Worm (Caenorhabditis elegans): Measurements from ENCODE around the gene cul-2.
A peak's percentile ranks its signal among the peaks of the same experiment; 100 is the strongest.

cul-2 gene

DNA sequence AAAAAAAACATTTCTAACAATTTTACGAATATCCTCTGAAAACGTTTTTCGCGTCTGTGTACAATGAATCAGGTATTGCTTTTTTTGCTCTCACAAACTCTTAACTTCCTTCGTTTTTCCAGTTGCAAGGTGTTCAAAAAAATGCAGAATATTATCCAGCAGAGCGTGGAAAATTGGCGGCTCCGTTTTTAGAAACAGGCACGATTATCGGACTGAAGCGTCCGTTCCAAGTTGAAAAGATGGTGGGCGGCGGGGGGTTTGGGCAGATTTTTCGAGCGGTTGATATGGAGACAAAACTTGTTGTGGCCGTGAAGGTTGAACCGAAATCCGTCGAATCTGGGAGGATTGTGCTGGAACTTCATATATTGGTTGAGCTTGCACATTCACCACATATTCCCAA is 47.9 kb downstream of the cul-2 start, which contains the start of gene W06F12.3:
Gene W06F12.3 (plus strand): TSS at position 23 of the 400 bp plus-strand sequence.
- TF ChIP-seq egl-27 (tag; optimal IDR thresholded peaks at IDR 0.05) (no peak), aha-1 (tag) (peak; percentile 91), fos-1 (tag; optimal IDR thresholded peaks at IDR 0.05) (no peak), snpc-4 (tag; optimal IDR thresholded peaks at IDR 0.05) (no peak), ceh-28 (tag; optimal IDR thresholded peaks at IDR 0.05) (no peak), nhr-28 (tag; optimal IDR thresholded peaks at IDR 0.05) (no peak), tag-97 (GFP tag; IDR thresholded peaks at IDR 0.05) (no peak), nhr-102 (tag; optimal IDR thresholded peaks at IDR 0.05) (no peak)

DNA sequence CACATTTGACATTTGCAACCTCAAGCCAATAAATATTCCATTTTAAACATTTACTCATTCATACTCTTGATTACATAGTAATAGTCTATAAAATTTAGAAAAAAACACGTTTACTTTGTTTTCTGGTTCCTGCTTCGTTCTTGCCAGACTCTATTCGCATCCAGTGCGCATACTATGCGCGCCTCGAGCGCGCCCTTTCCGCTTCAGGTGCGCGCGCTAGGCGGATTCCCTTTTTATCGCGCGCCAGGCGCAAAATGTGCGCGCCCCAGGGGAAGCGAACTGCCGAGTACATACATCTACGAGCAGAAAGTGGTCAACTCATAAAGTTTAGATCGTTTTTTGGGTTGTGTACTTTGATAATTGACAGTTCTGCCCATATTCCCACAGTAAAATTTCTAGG is 54.3 kb downstream of the cul-2 start:
- no peak for TF ChIP-seq cey-2 (tag; optimal IDR thresholded peaks at IDR 0.05; ENCODE audit: borderline replicate concordance, insufficient read depth)
- peak; percentile 62; the same call in 1 of the 2 replicates for TF ChIP-seq set-16 (GFP tag; IDR thresholded peaks at IDR 0.05)
- peak; percentile 39; the same call in 1 of the 2 replicates for TF ChIP-seq snpc-1.2 (GFP tag; IDR thresholded peaks at IDR 0.05)
- TF ChIP-seq mdt-29 (GFP tag; IDR thresholded peaks at IDR 0.05) = no peak
- 0 out of 2 replicates have a peak, but pooled peaks have one; percentile 14 for TF ChIP-seq lim-7 (GFP tag; IDR thresholded peaks at IDR 0.05)
- TF ChIP-seq madf-5 (GFP tag; IDR thresholded peaks at IDR 0.05) = peak in 1 of 2 experiments; percentile 58; a peak in 1 of 4 replicates

DNA sequence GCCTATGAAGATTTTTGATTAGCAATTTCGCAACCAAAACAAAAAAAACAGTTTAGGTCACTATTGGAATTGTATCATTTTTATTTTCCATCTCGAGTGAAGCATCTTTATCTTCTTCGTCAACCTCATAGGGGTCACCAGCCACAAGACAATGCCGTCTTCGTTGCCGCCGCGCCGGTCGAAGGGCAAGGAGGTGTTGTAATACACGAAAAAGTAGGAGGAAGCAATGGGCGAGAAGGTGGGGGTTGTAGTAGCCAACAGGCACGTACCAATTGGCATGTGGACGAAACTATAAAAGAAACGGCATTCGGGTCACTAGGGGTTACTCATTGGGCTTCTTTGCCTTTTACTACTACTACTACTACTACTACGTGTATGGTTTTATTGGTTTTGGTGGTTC is 55.0 kb downstream of the cul-2 start:
- TF ChIP-seq unc-62 (GFP tag; optimal IDR thresholded peaks at IDR 0.05 in 1 of 2) (peak in 1 of 2 experiments; percentile 64), unc-62 (tag; optimal IDR thresholded peaks at IDR 0.05) (no peak), ZK337.2 (GFP tag; IDR thresholded peaks at IDR 0.05) (no peak)
